Worm (Caenorhabditis elegans): Measurements from ENCODE around the gene T05A12.4.

ce11 chrIV:6841562-6842282, 46.0 kb upstream of the T05A12.4 start:
- no peak for TF ChIP-seq sea-1 (GFP tag; conservative IDR thresholded peaks at IDR 0.05)
- no peak for TF ChIP-seq B0310.2 (tag; optimal IDR thresholded peaks at IDR 0.05)
- TF ChIP-seq ama-1 (optimal IDR thresholded peaks at IDR 0.05): no peak
- TF ChIP-seq flt-1 (GFP tag; IDR thresholded peaks at IDR 0.05): no peak
- TF ChIP-seq scrt-1 (GFP tag; IDR thresholded peaks at IDR 0.05): no peak
- TF ChIP-seq hmg-4 (GFP tag; optimal IDR thresholded peaks at IDR 0.05): no peak
- TF ChIP-seq hmbx-1 (tag; optimal IDR thresholded peaks at IDR 0.05): no peak
- TF ChIP-seq ets-7 (tag; optimal IDR thresholded peaks at IDR 0.05): no peak
